Fruit fly (Drosophila melanogaster) whole organism, embryonic: ENCODE results near the gene Uggt.

ENCODE experiments used
- CG10366 ChIP-seq: fragments of 200-800 bp; sonication (Bioruptor generic); IDR thresholded peaks from 2 replicates; pipeline ENCODE4 v1.3.6; 2022; ENCODE audit warnings: missing biosample characterization, missing genetic modification characterization
- CG10543 ChIP-seq: fragments of 200-800 bp; sonication (Bioruptor generic); optimal IDR thresholded peaks from 3 replicates; lab custom pipeline; 2017; ENCODE audit warnings: missing biosample characterization, mild to moderate bottlenecking, missing genetic modification characterization, moderate library complexity
- CG1603 ChIP-seq: fragments of 200-800 bp; sonication (Bioruptor generic); optimal IDR thresholded peaks from 2 replicates; lab custom pipeline; 2019; ENCODE audit warnings: missing biosample characterization, mild to moderate bottlenecking, missing genetic modification characterization, moderate library complexity
- CG17612 ChIP-seq: fragments of 200-800 bp; sonication (Bioruptor generic); IDR thresholded peaks from 2 replicates; pipeline ENCODE4 v1.3.6; 2022; ENCODE audit warnings: missing biosample characterization, missing genetic modification characterization
- CG1792 ChIP-seq: fragments of 200-800 bp; sonication (Bioruptor generic); optimal IDR thresholded peaks from 2 replicates; lab custom pipeline; 2016; ENCODE audit warnings: missing biosample characterization, missing genetic modification characterization
- CG18262 ChIP-seq: fragments of 200-800 bp; optimal IDR thresholded peaks from 3 replicates; lab custom pipeline; 2019; ENCODE audit warnings: missing biosample characterization, mild to moderate bottlenecking, missing genetic modification characterization, moderate library complexity
- CG2712 ChIP-seq: fragments of 200-800 bp; optimal IDR thresholded peaks from 3 replicates; lab custom pipeline; 2019; ENCODE audit warnings: missing biosample characterization, mild to moderate bottlenecking, missing genetic modification characterization, moderate library complexity
- CG32772 ChIP-seq: fragments of 200-800 bp; sonication (Bioruptor generic); IDR thresholded peaks from 2 replicates; pipeline ENCODE4 v1.3.6; 2022; ENCODE audit warnings: missing biosample characterization, missing genetic modification characterization
- CG34422 ChIP-seq: fragments of 200-800 bp; sonication (Bioruptor generic); IDR thresholded peaks from 3 replicates; pipeline ENCODE4 v1.3.6; 2022; ENCODE audit warnings: missing biosample characterization, missing genetic modification characterization
- CG3995 ChIP-seq: fragments of 200-800 bp; sonication (Bioruptor generic); optimal IDR thresholded peaks from 3 replicates; lab custom pipeline; 2016; ENCODE audit warnings: missing biosample characterization, missing genetic modification characterization
- CG4360 ChIP-seq: fragments of 200-800 bp; sonication (Bioruptor generic); IDR thresholded peaks from 2 replicates; pipeline ENCODE4 v1.3.6; 2022; ENCODE audit warnings: missing biosample characterization, missing genetic modification characterization
- CG5180 ChIP-seq: fragments of 200-800 bp; sonication (Bioruptor generic); optimal IDR thresholded peaks from 3 replicates; lab custom pipeline; 2017; ENCODE audit warnings: missing biosample characterization, missing genetic modification characterization, mild to moderate bottlenecking, moderate library complexity, missing genetic modification reagents
- CG7357 ChIP-seq: fragments of 200-800 bp; sonication (Bioruptor generic); IDR thresholded peaks from 3 replicates; pipeline ENCODE4 v1.3.6; 2022; ENCODE audit warnings: missing biosample characterization, missing genetic modification characterization
- CG7556 ChIP-seq: fragments of 200-800 bp; sonication (Bioruptor generic); optimal IDR thresholded peaks from 2 replicates; lab custom pipeline; 2017; ENCODE audit warnings: missing biosample characterization, mild to moderate bottlenecking, missing genetic modification characterization
- CG9437 ChIP-seq: fragments of 200-800 bp; sonication (Bioruptor generic); optimal IDR thresholded peaks from 2 replicates; lab custom pipeline; 2018; ENCODE audit warnings: missing biosample characterization, mild to moderate bottlenecking, missing genetic modification characterization
- CHES-1-like ChIP-seq: fragments of 200-800 bp; sonication (Bioruptor generic); optimal IDR thresholded peaks from 2 replicates; lab custom pipeline; 2016; ENCODE audit warnings: missing biosample characterization, missing genetic modification characterization
- CkIIα-i1 ChIP-seq: fragments of 200-800 bp; sonication (Bioruptor generic); IDR thresholded peaks from 2 replicates; pipeline ENCODE4 v1.3.6; 2022; ENCODE audit warnings: missing biosample characterization, missing genetic modification characterization
- D ChIP-seq, 2 experiments: fragments of 200-800 bp in 1 of 2; fragments of >200 bp in 1 of 2; sonication (Bioruptor generic) in 1 of 2; optimal IDR thresholded peaks; 2 replicates in 1 of 2; 3 replicates in 1 of 2; lab custom pipeline; 2017; ENCODE audit warnings: mild to moderate bottlenecking in 1 of 2, missing biosample characterization in 1 of 2, missing genetic modification characterization in 1 of 2, missing genetic modification reagents in 1 of 2
- Dref ChIP-seq: fragments of 200-800 bp; sonication (Bioruptor generic); IDR thresholded peaks from 2 replicates; pipeline ENCODE4 v1.3.6; 2022; ENCODE audit warnings: missing biosample characterization, missing genetic modification characterization
- Eip74EF ChIP-seq, 2 experiments: fragments of 200-800 bp in 1 of 2; fragments of >200 bp in 1 of 2; sonication (Bioruptor generic) in 1 of 2; optimal IDR thresholded peaks; 2 replicates each; lab custom pipeline; 2017 to 2019; ENCODE audit warnings: missing biosample characterization in 2 of 2, missing genetic modification characterization in 2 of 2, mild to moderate bottlenecking in 1 of 2, moderate library complexity in 1 of 2
- Elba2 ChIP-seq: fragments of 200-800 bp; sonication (Bioruptor generic); optimal IDR thresholded peaks from 3 replicates; lab custom pipeline; 2016; ENCODE audit warnings: missing biosample characterization, missing genetic modification characterization
- Fer1 ChIP-seq: fragments of 200-800 bp; sonication (Bioruptor generic); optimal IDR thresholded peaks from 2 replicates; lab custom pipeline; 2017; ENCODE audit warnings: missing biosample characterization, mild to moderate bottlenecking, missing genetic modification characterization
- Lhr ChIP-seq: fragments of 200-800 bp; sonication (Bioruptor generic); optimal IDR thresholded peaks from 3 replicates; lab custom pipeline; 2017; ENCODE audit warnings: mild to moderate bottlenecking, missing biosample characterization, missing genetic modification reagents, missing genetic modification characterization
- NfI ChIP-seq: fragments of 200-800 bp; sonication (Bioruptor generic); optimal IDR thresholded peaks from 3 replicates; lab custom pipeline; 2018; ENCODE audit warnings: missing biosample characterization, mild to moderate bottlenecking, missing genetic modification characterization, moderate library complexity
- Oli ChIP-seq: fragments of 200-800 bp; sonication (Bioruptor generic); optimal IDR thresholded peaks from 2 replicates; lab custom pipeline; 2018; ENCODE audit warnings: missing biosample characterization, mild to moderate bottlenecking, missing genetic modification characterization, moderate library complexity
- Rfx ChIP-seq: fragments of 200-800 bp; sonication (Bioruptor generic); IDR thresholded peaks from 2 replicates; pipeline ENCODE4 v1.3.6; 2022; ENCODE audit warnings: missing biosample characterization, missing genetic modification characterization
- Sry-β ChIP-seq: fragments of 200-800 bp; sonication (Bioruptor generic); optimal IDR thresholded peaks from 2 replicates; lab custom pipeline; 2018; ENCODE audit warnings: missing biosample characterization, mild to moderate bottlenecking, missing genetic modification characterization, moderate library complexity
- Tbp ChIP-seq: fragments of >200 bp; optimal IDR thresholded peaks from 2 replicates; lab custom pipeline; 2018; ENCODE audit warnings: missing biosample characterization, missing genetic modification characterization
- Vsx1 ChIP-seq: fragments of 200-800 bp; sonication (Bioruptor generic); optimal IDR thresholded peaks from 2 replicates; lab custom pipeline; 2017; ENCODE audit warnings: missing biosample characterization, mild to moderate bottlenecking, missing genetic modification characterization, missing genetic modification reagents
- ara ChIP-seq: fragments of 200-800 bp; sonication (Bioruptor generic); IDR thresholded peaks from 2 replicates; pipeline ENCODE4 v1.3.6; 2022; ENCODE audit warnings: missing biosample characterization, missing genetic modification characterization
- ase ChIP-seq: fragments of 200-800 bp; sonication (Bioruptor generic); IDR thresholded peaks from 3 replicates; pipeline ENCODE4 v1.3.6; 2022; ENCODE audit warnings: missing biosample characterization, missing genetic modification characterization
- az2 ChIP-seq: fragments of 200-800 bp; sonication (Bioruptor generic); optimal IDR thresholded peaks from 3 replicates; lab custom pipeline; 2016; ENCODE audit warnings: missing biosample characterization, missing genetic modification characterization
- crp ChIP-seq, 2 experiments: fragments of 200-800 bp; sonication (Bioruptor generic); optimal IDR thresholded peaks; 2 replicates in 1 of 2; 3 replicates in 1 of 2; lab custom pipeline; 2017; ENCODE audit warnings: missing biosample characterization in 2 of 2, missing genetic modification characterization in 2 of 2, mild to moderate bottlenecking in 1 of 2, moderate library complexity in 1 of 2
- disco-r ChIP-seq: fragments of 200-800 bp; sonication (Bioruptor generic); optimal IDR thresholded peaks from 2 replicates; lab custom pipeline; 2016; ENCODE audit warnings: missing biosample characterization, missing genetic modification characterization
- emc ChIP-seq: fragments of 200-800 bp; sonication (Bioruptor generic); optimal IDR thresholded peaks from 2 replicates; lab custom pipeline; 2016; ENCODE audit warnings: missing biosample characterization, missing genetic modification characterization
- esg ChIP-seq: fragments of 200-800 bp; sonication (Bioruptor generic); conservative IDR thresholded peaks from 2 replicates; pipeline ENCODE4 v1.3.6; 2022; ENCODE audit warnings: missing biosample characterization, missing genetic modification characterization
- ewg ChIP-seq: fragments of 200-800 bp; sonication (Bioruptor generic); optimal IDR thresholded peaks from 3 replicates; lab custom pipeline; 2017; ENCODE audit warnings: mild to moderate bottlenecking, missing biosample characterization, missing genetic modification reagents, missing genetic modification characterization
- gcm2 ChIP-seq: fragments of 200-800 bp; sonication (Bioruptor generic); optimal IDR thresholded peaks from 2 replicates; lab custom pipeline; 2016; ENCODE audit warnings: missing biosample characterization, missing genetic modification characterization
- ham ChIP-seq: fragments of 200-800 bp; sonication (Bioruptor generic); IDR thresholded peaks from 2 replicates; pipeline ENCODE4 v1.3.6; 2022; ENCODE audit warnings: missing biosample characterization, missing genetic modification characterization
- jing ChIP-seq: fragments of 200-800 bp; sonication (Bioruptor generic); optimal IDR thresholded peaks from 2 replicates; lab custom pipeline; 2018; ENCODE audit warnings: missing biosample characterization, mild to moderate bottlenecking, missing genetic modification characterization
- luna ChIP-seq: fragments of 200-800 bp; sonication (Bioruptor generic); optimal IDR thresholded peaks from 2 replicates; lab custom pipeline; 2016; ENCODE audit warnings: missing biosample characterization, missing genetic modification characterization
- oc ChIP-seq: fragments of 200-800 bp; sonication (Bioruptor generic); optimal IDR thresholded peaks from 2 replicates; lab custom pipeline; 2018; ENCODE audit warnings: missing biosample characterization, mild to moderate bottlenecking, missing genetic modification characterization, moderate library complexity
- pan ChIP-seq, 4 experiments: fragments of >200 bp in 3 of 4; fragments of 200-800 bp in 1 of 4; sonication (Bioruptor generic) in 1 of 4; optimal IDR thresholded peaks in 3 of 4; IDR thresholded peaks in 1 of 4; 2 replicates each; pipeline versions ENCODE4 v1.3.6 to Lab custom; 2017 to 2022; ENCODE audit warnings: missing biosample characterization in 2 of 4, missing genetic modification characterization in 2 of 4, mixed read lengths in 1 of 4
- prd ChIP-seq, 3 experiments: fragments of >200 bp in 2 of 3; fragments of 200-800 bp in 1 of 3; sonication (Bioruptor generic) in 1 of 3; optimal IDR thresholded peaks in 2 of 3; IDR thresholded peaks in 1 of 3; 2 replicates in 2 of 3; 3 replicates in 1 of 3; pipeline versions ENCODE4 v1.3.6 to Lab custom; 2017 to 2022; ENCODE audit warnings: missing biosample characterization in 1 of 3, missing genetic modification characterization in 1 of 3
- row ChIP-seq: fragments of 200-800 bp; sonication (Bioruptor generic); IDR thresholded peaks from 3 replicates; pipeline ENCODE4 v1.3.6; 2022; ENCODE audit warnings: missing biosample characterization, missing genetic modification characterization
- vvl ChIP-seq: fragments of 200-800 bp; sonication (Bioruptor generic); IDR thresholded peaks from 2 replicates; pipeline ENCODE4 v1.3.6; 2022; ENCODE audit warnings: missing biosample characterization, missing genetic modification characterization
- yki ChIP-seq: fragments of >200 bp; optimal IDR thresholded peaks from 3 replicates; lab custom pipeline; 2018
- zen2 ChIP-seq: fragments of 200-800 bp; sonication (Bioruptor generic); IDR thresholded peaks from 3 replicates; pipeline ENCODE4 v1.3.6; 2022; ENCODE audit warnings: missing biosample characterization, missing genetic modification characterization; ENCODE audit not compliant: partially characterized antibody
- zfh1 ChIP-seq: fragments of 200-800 bp; sonication (Bioruptor generic); IDR thresholded peaks from 3 replicates; pipeline ENCODE4 v1.3.6; 2022; ENCODE audit warnings: missing biosample characterization, missing genetic modification characterization

Gene Uggt

DNA sequence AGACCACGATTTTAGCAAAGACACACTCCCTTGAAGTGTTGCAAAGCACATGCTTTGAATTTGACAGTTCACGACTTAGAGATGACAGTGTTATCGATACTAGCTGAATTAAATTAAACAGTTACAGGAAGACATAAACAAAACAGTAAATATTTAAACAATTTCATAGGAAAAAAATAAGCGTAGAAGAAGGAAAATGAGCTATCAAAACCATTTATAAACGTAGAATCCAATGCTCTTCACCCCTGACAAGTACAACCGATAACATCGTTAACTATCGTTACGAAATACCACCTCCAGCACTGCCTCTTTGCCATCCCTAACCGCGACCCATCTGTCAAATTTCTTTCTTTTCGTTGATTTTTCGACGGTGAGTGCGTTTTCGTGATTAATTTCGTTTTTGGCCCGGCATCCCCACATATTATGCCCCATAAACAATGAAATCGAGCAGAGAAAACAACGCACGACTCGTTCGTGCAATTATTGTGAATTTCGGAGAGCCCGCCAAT is 26.3 kb downstream of the Uggt start, which contains the start of gene RpL26 (continued):
- TF ChIP-seq CG1603 (tag; lab: Kevin White, UChicago) (peak; percentile 28), CG10366 (peak; percentile 62; the same call in 1 of the 2 replicates), NfI (GFP tag; lab: Kevin White, UChicago) (peak; percentile 84), CG34422 (GFP tag; lab: Robert Waterston, UW) (peak; percentile 72), Rfx (peak; percentile 80), ewg (GFP tag; lab: Kevin White, UChicago) (peak; percentile 62), esg (GFP tag; lab: Robert Waterston, UW) (peak; percentile 66), CHES-1-like (GFP tag; lab: Kevin White, UChicago) (peak; percentile 82), zen2 (GFP tag; lab: Robert Waterston, UW) (peak; percentile 96), CG7357 (peak; percentile 76), CG5180 (no peak), jing (no peak), Oli (tag; lab: Kevin White, UChicago) (peak; percentile 51), gcm2 (GFP tag; lab: Kevin White, UChicago) (peak; percentile 24), Tbp (GFP tag; lab: Kevin White, UChicago) (no peak), CG4360 (GFP tag; lab: Robert Waterston, UW) (no peak), Lhr (GFP tag; lab: Kevin White, UChicago) (peak; percentile 92), vvl (GFP tag; lab: Robert Waterston, UW) (peak; percentile 74; the same call in 1 of the 2 replicates), yki (lab: Kevin White, UChicago) (no peak), CG10543 (GFP tag; lab: Kevin White, UChicago) (peak; percentile 77), CG3995 (peak; percentile 85), CG18262 (tag; lab: Kevin White, UChicago) (peak; percentile 60), oc (tag; lab: Kevin White, UChicago) (no peak), ase (GFP tag; lab: Robert Waterston, UW) (peak; percentile 54; the same call in 1 of the 3 replicates), prd (optimal IDR thresholded peaks at IDR 0.05; lab: Kevin White, UChicago) (no peak), prd (GFP tag; IDR thresholded peaks at IDR 0.05; lab: Robert Waterston, UW) (peak; percentile 82), CG1792 (peak; percentile 53), pan (optimal IDR thresholded peaks at IDR 0.05; lab: Kevin White, UChicago) (no peak), pan (GFP tag; optimal IDR thresholded peaks at IDR 0.05 in 1 of 2, IDR thresholded peaks at IDR 0.05 in 1 of 2) (peak in 1 of 2 experiments; percentile 52), disco-r (GFP tag; lab: Kevin White, UChicago) (peak; percentile 83), Elba2 (GFP tag; lab: Kevin White, UChicago) (peak; percentile 71), crp (GFP tag; optimal IDR thresholded peaks at IDR 0.05; lab: Kevin White, UChicago) (peak in 1 of 2 experiments; percentile 54), Dref (GFP tag; lab: Robert Waterston, UW) (peak; percentile 58), CG32772 (peak; percentile 50), Vsx1 (GFP tag; lab: Kevin White, UChicago) (no peak), emc (GFP tag; lab: Kevin White, UChicago) (peak; percentile 72), Fer1 (GFP tag; lab: Kevin White, UChicago) (peak; percentile 73), CG2712 (tag; lab: Kevin White, UChicago) (peak; percentile 75), Sry-β (GFP tag; lab: Kevin White, UChicago) (no peak), CkIIα-i1 (GFP tag; lab: Robert Waterston, UW) (no peak), zfh1 (GFP tag; lab: Robert Waterston, UW) (no peak; the same call in 2 of the 3 replicates), D (optimal IDR thresholded peaks at IDR 0.05; lab: Kevin White, UChicago) (peak; percentile 52), D (GFP tag; optimal IDR thresholded peaks at IDR 0.05; lab: Kevin White, UChicago) (peak; percentile 17), luna (GFP tag; lab: Kevin White, UChicago) (peak; percentile 74), ara (GFP tag; lab: Robert Waterston, UW) (no peak), CG9437 (peak; percentile 77), az2 (GFP tag; lab: Kevin White, UChicago) (peak; percentile 53), Eip74EF (GFP tag; optimal IDR thresholded peaks at IDR 0.05; lab: Kevin White, UChicago) (peak in 1 of 2 experiments; percentile 35), CG7556 (peak; percentile 52), row (GFP tag; lab: Robert Waterston, UW) (peak; percentile 96), CG17612 (GFP tag; lab: Robert Waterston, UW) (no peak), ham (GFP tag; lab: Robert Waterston, UW) (no peak)
